Fruit fly (Drosophila melanogaster): ENCODE measurements around the gene eEF2.

Gene eEF2

dm6 chr2L:21629149-21629813, 52.7 kb downstream of the eEF2 start:
- no peak for TF ChIP-seq CTCF (optimal IDR thresholded peaks at IDR 0.05)
- peak; percentile 62 for TF ChIP-seq CG8478 (optimal IDR thresholded peaks at IDR 0.05)

dm6 chr2L:21628533-21628932, 53.4 kb downstream of the eEF2 start:
- TF ChIP-seq CTCF (optimal IDR thresholded peaks at IDR 0.05) (no peak), CG8478 (optimal IDR thresholded peaks at IDR 0.05) (no peak)

dm6 chr2L:21627957-21628356, 54.0 kb downstream of the eEF2 start:
- TF ChIP-seq CTCF (optimal IDR thresholded peaks at IDR 0.05), result no peak
- no peak for TF ChIP-seq CG8478 (optimal IDR thresholded peaks at IDR 0.05)

Measured in S2 (cell line).